Worm (Caenorhabditis elegans) whole organism, L2 larva: ENCODE results near the gene pbs-1.

Experiments used
- C34F6.9 ChIP-seq: fragments of 150-350 bp; optimal IDR thresholded peaks from 2 replicates; lab custom pipeline; 2014; ENCODE audit warnings: missing biosample characterization, missing genetic modification characterization
- F13H6.1 ChIP-seq: sonication (generic microtip); optimal IDR thresholded peaks from 2 replicates; lab custom pipeline; 2016; ENCODE audit warnings: missing genetic modification characterization, missing compliant biosample characterization
- R02D3.7 ChIP-seq: fragments of 150-350 bp; optimal IDR thresholded peaks from 2 replicates; lab custom pipeline; 2014; ENCODE audit warnings: missing biosample characterization, missing genetic modification characterization
- ZK546.5 ChIP-seq: sonication (generic microtip); optimal IDR thresholded peaks from 2 replicates; lab custom pipeline; 2017; ENCODE audit warnings: missing biosample characterization, missing genetic modification characterization
- alr-1 ChIP-seq: fragments of 150-350 bp; optimal IDR thresholded peaks from 2 replicates; lab custom pipeline; 2014; ENCODE audit warnings: missing biosample characterization, missing genetic modification characterization
- aly-2 ChIP-seq: fragments of 150-350 bp; optimal IDR thresholded peaks from 2 replicates; lab custom pipeline; 2014; ENCODE audit warnings: missing biosample characterization, missing genetic modification characterization
- ama-1 ChIP-seq: fragments of 150-350 bp; optimal IDR thresholded peaks from 2 replicates; lab custom pipeline; 2018; ENCODE audit warnings: inconsistent platforms
- ceh-82 ChIP-seq: fragments of 150-350 bp; optimal IDR thresholded peaks from 2 replicates; lab custom pipeline; 2014; ENCODE audit warnings: missing biosample characterization, missing genetic modification characterization
- crh-2 ChIP-seq: sonication (generic microtip); optimal IDR thresholded peaks from 2 replicates; lab custom pipeline; 2017; ENCODE audit warnings: missing biosample characterization, missing genetic modification characterization
- dmd-4 ChIP-seq: sonication (generic microtip); optimal IDR thresholded peaks from 2 replicates; lab custom pipeline; 2017; ENCODE audit warnings: missing biosample characterization, missing genetic modification characterization
- elt-1 ChIP-seq: fragments of 150-350 bp; optimal IDR thresholded peaks from 2 replicates; lab custom pipeline; 2014; ENCODE audit warnings: missing biosample characterization, missing genetic modification characterization
- elt-3 ChIP-seq: sonication (generic microtip); optimal IDR thresholded peaks from 2 replicates; lab custom pipeline; 2017; ENCODE audit warnings: missing biosample characterization, missing genetic modification characterization
- gmeb-1 ChIP-seq: fragments of 150-350 bp; optimal IDR thresholded peaks from 2 replicates; lab custom pipeline; 2014; ENCODE audit warnings: missing biosample characterization, missing genetic modification characterization
- lin-11 ChIP-seq: fragments of 150-350 bp; sonication (generic microtip); optimal IDR thresholded peaks from 2 replicates; lab custom pipeline; 2014; ENCODE audit warnings: missing biosample characterization, missing genetic modification characterization, inconsistent platforms, mixed read lengths
- lin-13 ChIP-seq: fragments of 150-350 bp; optimal IDR thresholded peaks from 2 replicates; lab custom pipeline; 2014; ENCODE audit warnings: missing biosample characterization, missing genetic modification reagents, missing genetic modification characterization
- lin-39 ChIP-seq: fragments of 150-350 bp; optimal IDR thresholded peaks from 2 replicates; lab custom pipeline; 2014; ENCODE audit warnings: missing biosample characterization, missing genetic modification reagents, missing genetic modification characterization
- lsy-2 ChIP-seq, 2 experiments: fragments of 150-350 bp in 1 of 2; sonication (generic microtip) in 1 of 2; optimal IDR thresholded peaks; 2 replicates each; lab custom pipeline; 2014 to 2017; ENCODE audit warnings: missing biosample characterization in 2 of 2, missing genetic modification characterization in 2 of 2
- mab-5 ChIP-seq: fragments of 150-350 bp; optimal IDR thresholded peaks from 2 replicates; lab custom pipeline; 2014; ENCODE audit warnings: missing biosample characterization, missing genetic modification characterization
- mdl-1 ChIP-seq, 2 experiments: fragments of 150-350 bp in 1 of 2; sonication (generic microtip) in 1 of 2; optimal IDR thresholded peaks; 2 replicates each; lab custom pipeline; 2017; ENCODE audit warnings: missing biosample characterization in 2 of 2, missing genetic modification characterization in 2 of 2
- nhr-10 ChIP-seq: sonication (generic microtip); optimal IDR thresholded peaks from 2 replicates; lab custom pipeline; 2017; ENCODE audit warnings: missing biosample characterization, missing genetic modification characterization
- nhr-11 ChIP-seq: fragments of 150-350 bp; optimal IDR thresholded peaks from 2 replicates; lab custom pipeline; 2014; ENCODE audit warnings: missing biosample characterization, missing genetic modification characterization
- nhr-12 ChIP-seq: fragments of 150-350 bp; optimal IDR thresholded peaks from 2 replicates; lab custom pipeline; 2014; ENCODE audit warnings: missing biosample characterization, missing genetic modification characterization
- nhr-129 ChIP-seq: fragments of 150-350 bp; optimal IDR thresholded peaks from 2 replicates; lab custom pipeline; 2014; ENCODE audit warnings: missing biosample characterization, missing genetic modification characterization
- nhr-23 ChIP-seq: fragments of 150-350 bp; optimal IDR thresholded peaks from 2 replicates; lab custom pipeline; 2014; ENCODE audit warnings: missing biosample characterization, missing genetic modification reagents, missing genetic modification characterization
- nhr-237 ChIP-seq: fragments of 150-350 bp; optimal IDR thresholded peaks from 2 replicates; lab custom pipeline; 2014; ENCODE audit warnings: missing biosample characterization, missing genetic modification characterization
- nhr-25 ChIP-seq: fragments of 150-350 bp; sonication (generic microtip); optimal IDR thresholded peaks from 3 replicates; lab custom pipeline; 2014; ENCODE audit warnings: missing biosample characterization, missing genetic modification characterization
- nhr-6 ChIP-seq: fragments of 150-350 bp; optimal IDR thresholded peaks from 2 replicates; lab custom pipeline; 2014; ENCODE audit warnings: missing biosample characterization, missing genetic modification characterization
- nhr-77 ChIP-seq: fragments of 150-350 bp; optimal IDR thresholded peaks from 2 replicates; lab custom pipeline; 2014; ENCODE audit warnings: missing biosample characterization, missing genetic modification characterization
- sem-4 ChIP-seq: fragments of 150-350 bp; optimal IDR thresholded peaks from 2 replicates; lab custom pipeline; 2014; ENCODE audit warnings: missing biosample characterization, missing genetic modification reagents, missing genetic modification characterization
- skn-1 ChIP-seq: sonication (generic microtip); optimal IDR thresholded peaks from 2 replicates; lab custom pipeline; 2017; ENCODE audit warnings: missing biosample characterization, missing genetic modification characterization
- sma-3 ChIP-seq: sonication (generic microtip); optimal IDR thresholded peaks from 2 replicates; lab custom pipeline; 2016; ENCODE audit warnings: missing genetic modification reagents, missing genetic modification characterization, missing compliant biosample characterization
- snpc-4 ChIP-seq: fragments of 150-350 bp; optimal IDR thresholded peaks from 2 replicates; lab custom pipeline; 2014; ENCODE audit warnings: missing biosample characterization, missing genetic modification characterization
- unc-39 ChIP-seq: fragments of 150-350 bp; optimal IDR thresholded peaks from 2 replicates; lab custom pipeline; 2014; ENCODE audit warnings: missing biosample characterization, missing genetic modification characterization
- unc-55 ChIP-seq: fragments of 150-350 bp; sonication (generic microtip); optimal IDR thresholded peaks from 3 replicates; lab custom pipeline; 2014; ENCODE audit warnings: missing biosample characterization, missing genetic modification reagents, missing genetic modification characterization
- unc-62 ChIP-seq: fragments of 150-350 bp; optimal IDR thresholded peaks from 2 replicates; lab custom pipeline; 2014; ENCODE audit warnings: missing biosample characterization, missing genetic modification reagents, missing genetic modification characterization
- zag-1 ChIP-seq: fragments of 150-350 bp; optimal IDR thresholded peaks from 2 replicates; lab custom pipeline; 2014; ENCODE audit warnings: missing biosample characterization, missing genetic modification characterization
- ztf-1 ChIP-seq: fragments of 200-800 bp; sonication (Bioruptor generic); conservative IDR thresholded peaks from 2 replicates; pipeline ENCODE4 v1.3.6; 2022; ENCODE audit warnings: missing genetic modification characterization, missing compliant biosample characterization
- ztf-11 ChIP-seq: sonication (generic microtip); optimal IDR thresholded peaks from 2 replicates; lab custom pipeline; 2017; ENCODE audit warnings: missing biosample characterization, missing genetic modification characterization
- ztf-4 ChIP-seq: fragments of 150-350 bp; optimal IDR thresholded peaks from 2 replicates; lab custom pipeline; 2014; ENCODE audit warnings: missing biosample characterization, missing genetic modification characterization

pbs-1 gene

ce11 chrIV:1738324-1738730 lies 28.8 kb upstream of the pbs-1 start (continued):
- TF ChIP-seq ZK546.5: no peak
- TF ChIP-seq mdl-1 (tag; optimal IDR thresholded peaks at IDR 0.05; lab: Kevin White, UChicago): no peak
- TF ChIP-seq elt-3 (tag; lab: Kevin White, UChicago): no peak
- peak; percentile 67 for TF ChIP-seq unc-55 (GFP tag; lab: Kevin White, UChicago)
- TF ChIP-seq ztf-11 (tag; lab: Kevin White, UChicago): no peak
- TF ChIP-seq unc-62: no peak
- TF ChIP-seq crh-2 (tag; lab: Kevin White, UChicago): peak; percentile 15
- TF ChIP-seq C34F6.9 (tag; lab: Kevin White, UChicago): peak; percentile 38
- TF ChIP-seq skn-1: no peak
- no peak for TF ChIP-seq nhr-77 (tag; lab: Kevin White, UChicago)
- peak; percentile 40 for TF ChIP-seq sma-3

- TF ChIP-seq R02D3.7 (tag; lab: Kevin White, UChicago) (no peak), lin-11 (tag; lab: Kevin White, UChicago) (no peak), elt-1 (tag; lab: Kevin White, UChicago) (no peak), unc-55 (GFP tag; lab: Kevin White, UChicago) (no peak), sem-4 (tag; lab: Kevin White, UChicago) (no peak), lin-39 (tag; lab: Kevin White, UChicago) (no peak), nhr-12 (tag; lab: Kevin White, UChicago) (no peak), nhr-6 (tag; lab: Kevin White, UChicago) (no peak), mdl-1 (tag; optimal IDR thresholded peaks at IDR 0.05; lab: Kevin White, UChicago) (no peak), nhr-77 (tag; lab: Kevin White, UChicago) (no peak), ceh-82 (tag; lab: Kevin White, UChicago) (no peak), mab-5 (tag; lab: Kevin White, UChicago) (no peak)
These were observed 18.1 kb upstream of the pbs-1 start for ce11 chrIV:1727538-1728072.

DNA sequence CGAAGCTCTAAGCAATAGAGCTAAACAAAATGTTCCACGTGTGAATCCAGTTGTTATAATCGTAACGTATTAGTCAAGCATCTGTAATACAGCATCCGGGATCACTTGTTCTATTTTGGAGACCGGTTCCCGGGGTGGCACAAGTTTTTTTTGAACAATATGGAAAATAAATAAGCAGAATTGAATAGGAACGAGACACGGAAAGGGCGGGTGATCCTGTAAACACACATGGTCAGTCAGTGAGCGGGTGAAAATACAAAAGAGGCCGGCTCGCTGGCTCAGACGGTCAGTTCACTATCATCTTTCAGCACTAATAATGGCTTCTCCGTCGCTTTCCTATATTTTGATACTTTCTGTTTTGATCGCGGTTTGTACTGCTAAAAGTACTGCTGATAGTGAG lies 16.3 kb upstream of the pbs-1 start, which contains the start of gene K08D12.8:
TSS of gene K08D12.8 (plus strand) at position 301 of the 400 bp plus-strand sequence.
- no peak for TF ChIP-seq nhr-23
- TF ChIP-seq nhr-6 (tag; lab: Kevin White, UChicago): no peak
- TF ChIP-seq nhr-237: no peak
- TF ChIP-seq nhr-25 (tag; lab: Kevin White, UChicago): no peak
- TF ChIP-seq gmeb-1 (tag; lab: Kevin White, UChicago): no peak
- no peak for TF ChIP-seq dmd-4 (tag; lab: Kevin White, UChicago)
- no peak for TF ChIP-seq ceh-82 (tag; lab: Kevin White, UChicago)
- no peak for TF ChIP-seq ztf-1
- no peak for TF ChIP-seq unc-55 (GFP tag; lab: Kevin White, UChicago)
- TF ChIP-seq unc-39 (tag; lab: Kevin White, UChicago): no peak
- no peak for TF ChIP-seq elt-1 (tag; lab: Kevin White, UChicago)
- TF ChIP-seq sma-3: no peak
- TF ChIP-seq aly-2 (tag; lab: Kevin White, UChicago): no peak
- TF ChIP-seq snpc-4 (tag; lab: Kevin White, UChicago): no peak
- TF ChIP-seq lin-13: no peak
- TF ChIP-seq mab-5 (tag; lab: Kevin White, UChicago): no peak
- TF ChIP-seq nhr-77 (tag; lab: Kevin White, UChicago): no peak
- TF ChIP-seq lin-11 (tag; lab: Kevin White, UChicago): no peak
- no peak for TF ChIP-seq ztf-4 (tag; lab: Kevin White, UChicago)
- TF ChIP-seq, all 48 proteins: peak for 0

DNA sequence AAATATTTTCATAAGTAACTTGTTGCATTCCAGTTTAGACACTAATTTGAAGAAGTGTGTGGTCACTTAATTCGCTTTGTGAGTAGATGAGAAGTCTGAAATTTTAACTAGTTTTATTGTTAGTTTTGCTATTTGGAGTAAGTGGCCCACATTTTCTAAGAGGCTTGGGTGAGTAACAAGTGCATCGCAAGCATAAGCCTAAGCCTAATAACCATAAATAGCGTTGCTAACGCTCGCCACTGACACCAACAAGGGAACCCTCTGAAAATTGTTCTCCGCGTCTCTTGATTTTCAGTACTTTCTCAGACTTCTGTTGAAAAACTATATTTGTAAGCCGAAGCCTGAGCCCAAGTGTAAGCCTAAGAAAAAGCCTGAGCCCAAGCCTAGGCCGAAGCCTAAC lies 14.7 kb upstream of the pbs-1 start, which contains the start of gene epic-3:
TSS of gene epic-3 (minus strand) at position 101 of the 400 bp plus-strand sequence.
- TF ChIP-seq elt-1 (tag; lab: Kevin White, UChicago) (no peak), alr-1 (tag; lab: Kevin White, UChicago) (no peak), C34F6.9 (tag; lab: Kevin White, UChicago) (no peak), unc-62 (no peak), nhr-11 (tag; lab: Kevin White, UChicago) (no peak), nhr-12 (tag; lab: Kevin White, UChicago) (no peak), snpc-4 (tag; lab: Kevin White, UChicago) (no peak), ztf-1 (no peak), F13H6.1 (tag; lab: Kevin White, UChicago) (no peak)

ce11 chrIV:1722953-1723352 lies 13.4 kb upstream of the pbs-1 start:
- TF ChIP-seq nhr-10 (no peak), sma-3 (peak; percentile 40), nhr-23 (no peak), nhr-237 (no peak), zag-1 (tag; lab: Kevin White, UChicago) (no peak), lsy-2 (tag; optimal IDR thresholded peaks at IDR 0.05; lab: Kevin White, UChicago) (no peak), nhr-25 (tag; lab: Kevin White, UChicago) (peak; percentile 27), ama-1 (lab: Kevin White, UChicago) (peak; percentile 28), nhr-129 (tag; lab: Kevin White, UChicago) (no peak), unc-39 (tag; lab: Kevin White, UChicago) (no peak)
